Fruit fly (Drosophila melanogaster) whole organism: ENCODE data around the gene CG7810.

ENCODE experiments used
- CG8478 ChIP-seq: fragments of >200 bp; optimal IDR thresholded peaks from 2 replicates; lab custom pipeline; 2018; ENCODE audit warnings: inconsistent platforms
- Dll ChIP-seq: fragments of >200 bp; optimal IDR thresholded peaks from 2 replicates; lab custom pipeline; 2017
- EcR ChIP-seq, 2 experiments: fragments of >200 bp; optimal IDR thresholded peaks; 2 replicates each; lab custom pipeline; 2017; ENCODE audit warnings: missing biosample characterization in 2 of 2, missing genetic modification characterization in 2 of 2, missing genetic modification reagents in 2 of 2
- pan ChIP-seq: fragments of >200 bp; optimal IDR thresholded peaks from 2 replicates; lab custom pipeline; 2017
- psq ChIP-seq: fragments of >200 bp; optimal IDR thresholded peaks from 2 replicates; lab custom pipeline; 2017
- usp ChIP-seq: fragments of >200 bp; optimal IDR thresholded peaks from 2 replicates; lab custom pipeline; 2017; ENCODE audit warnings: missing biosample characterization, missing genetic modification characterization, mixed read lengths

Gene CG7810

DNA sequence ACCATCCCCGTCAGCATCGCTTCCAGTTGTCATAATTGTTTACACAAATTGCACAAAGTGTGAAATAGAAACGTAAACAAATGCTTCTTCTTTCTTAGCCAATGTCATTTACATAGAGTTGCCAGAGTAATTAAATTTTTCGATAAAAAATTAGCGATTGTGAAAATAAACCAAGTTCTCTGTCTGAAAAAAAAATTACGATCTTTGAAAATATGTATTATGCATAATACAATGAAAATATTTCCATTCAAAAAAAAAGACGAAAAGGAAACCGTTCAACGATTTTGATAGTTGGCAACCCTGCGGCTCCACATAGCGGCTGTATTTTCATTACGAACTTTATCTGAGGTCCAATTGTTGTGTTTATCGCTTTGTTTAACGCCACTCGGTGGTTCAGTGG, at the start of gene CG7810, which contains the start of gene CG7806:
TSS of gene CG7810 (minus strand) at position 105 of the 400 bp plus-strand sequence.
TSS of gene CG7806 (plus strand) at position 309 of the 400 bp plus-strand sequence.
- TF ChIP-seq EcR (GFP tag; optimal IDR thresholded peaks at IDR 0.05; lab: Kevin White, UChicago) (no peak), CG8478 (lab: Kevin White, UChicago) (no peak), Dll (lab: Kevin White, UChicago) (no peak), pan (lab: Kevin White, UChicago) (no peak), psq (no peak), usp (GFP tag; lab: Kevin White, UChicago) (no peak)

DNA sequence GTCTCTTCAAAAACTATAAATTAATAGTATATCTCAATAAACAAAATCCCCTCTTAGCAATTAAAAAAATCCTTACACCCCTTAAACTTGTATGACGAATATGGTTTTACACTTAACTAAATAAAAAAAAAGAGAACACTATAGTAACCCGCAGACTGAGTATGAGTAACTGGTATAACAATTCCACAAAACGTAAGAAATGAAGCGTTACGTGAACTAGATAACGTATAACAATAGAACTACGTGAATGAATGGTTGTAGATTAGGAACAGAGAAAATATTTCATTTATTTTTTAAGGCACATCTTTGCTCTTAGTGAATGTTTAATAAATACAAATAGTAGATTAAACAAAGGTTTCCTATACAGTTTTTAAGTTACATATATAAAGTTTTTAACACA, 44.4 kb upstream of the CG7810 start:
- TF ChIP-seq psq: no peak
- no peak for TF ChIP-seq pan (lab: Kevin White, UChicago)
- no peak for TF ChIP-seq usp (GFP tag; lab: Kevin White, UChicago)
- TF ChIP-seq CG8478 (lab: Kevin White, UChicago): no peak
- TF ChIP-seq Dll (lab: Kevin White, UChicago): no peak
- no peak for TF ChIP-seq EcR (GFP tag; optimal IDR thresholded peaks at IDR 0.05; lab: Kevin White, UChicago)

DNA sequence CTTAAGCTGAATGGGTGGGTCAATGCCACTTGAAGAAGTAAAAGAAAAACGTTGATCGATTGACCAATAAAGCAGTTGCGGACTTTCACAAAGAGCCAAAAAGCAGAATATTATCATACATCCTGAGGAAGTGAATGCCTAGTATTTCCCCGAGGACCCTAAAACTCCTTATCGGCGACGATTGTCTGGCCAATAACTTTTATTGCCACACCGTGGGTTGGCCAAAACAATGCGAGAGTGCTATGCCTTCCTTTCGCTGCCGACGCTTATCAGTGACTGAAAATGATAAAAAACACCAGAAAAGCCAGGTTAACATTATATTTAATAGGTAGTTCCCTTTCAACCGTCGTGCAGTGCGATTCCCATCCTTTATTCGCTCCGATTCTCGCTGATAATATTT, 40.9 kb upstream of the CG7810 start, which contains the start of gene Mur29B:
TSS of gene Mur29B (plus strand) at position 324 of the 400 bp plus-strand sequence.
- TF ChIP-seq EcR (GFP tag; optimal IDR thresholded peaks at IDR 0.05; lab: Kevin White, UChicago) (no peak), psq (no peak), CG8478 (lab: Kevin White, UChicago) (no peak), Dll (lab: Kevin White, UChicago) (no peak), usp (GFP tag; lab: Kevin White, UChicago) (no peak), pan (lab: Kevin White, UChicago) (no peak)

DNA sequence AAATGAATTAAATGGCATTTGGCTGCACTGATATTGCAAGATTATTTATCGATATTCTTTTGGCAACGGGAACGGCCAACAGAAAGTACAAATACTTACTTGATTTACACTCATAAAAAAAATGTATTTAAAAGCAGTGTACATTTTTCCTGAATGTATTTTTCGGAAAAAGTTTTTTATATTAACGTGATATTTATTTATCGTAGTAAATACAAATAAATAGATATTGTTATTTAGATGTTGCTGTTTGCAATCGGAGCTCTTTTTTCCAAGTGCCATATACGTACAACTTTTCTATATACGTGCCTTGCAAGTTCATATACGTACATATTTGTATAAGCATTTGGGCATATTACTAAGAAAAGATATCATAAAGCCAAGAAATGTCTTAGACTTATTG, 40.3 kb upstream of the CG7810 start:
- TF ChIP-seq pan (lab: Kevin White, UChicago) (no peak), CG8478 (lab: Kevin White, UChicago) (no peak), Dll (lab: Kevin White, UChicago) (no peak), usp (GFP tag; lab: Kevin White, UChicago) (no peak), EcR (GFP tag; optimal IDR thresholded peaks at IDR 0.05; lab: Kevin White, UChicago) (no peak), psq (no peak)

DNA sequence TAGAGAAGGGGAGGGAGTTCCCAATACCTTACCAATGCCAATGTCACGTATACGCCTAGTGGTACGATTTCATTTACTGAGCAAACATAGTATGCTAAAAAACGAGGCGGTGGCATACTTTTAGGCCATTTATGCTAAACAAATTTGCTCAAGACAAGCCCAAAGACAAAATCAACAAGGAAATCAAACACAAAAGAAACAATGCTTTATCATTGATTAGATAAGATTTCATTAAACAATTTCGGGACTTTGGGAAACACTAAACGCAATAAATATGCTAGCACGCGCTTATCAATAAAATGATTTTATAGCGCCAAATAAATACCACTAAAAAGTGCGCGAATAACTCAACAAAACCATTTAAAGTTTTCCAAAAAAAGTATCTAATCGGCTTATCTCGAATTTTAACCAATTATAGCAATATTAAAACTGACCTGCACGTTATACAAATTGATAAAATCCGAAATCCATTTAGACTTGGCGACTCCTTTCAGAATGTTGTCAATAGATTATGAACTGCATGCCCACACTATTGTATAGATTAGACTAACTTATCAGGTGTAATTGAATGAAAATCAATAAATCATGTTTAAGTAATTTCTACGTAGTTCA, 39.7 kb upstream of the CG7810 start:
- TF ChIP-seq pan (lab: Kevin White, UChicago) (no peak), usp (GFP tag; lab: Kevin White, UChicago) (no peak), psq (no peak), Dll (lab: Kevin White, UChicago) (no peak), CG8478 (lab: Kevin White, UChicago) (no peak), EcR (GFP tag; optimal IDR thresholded peaks at IDR 0.05; lab: Kevin White, UChicago) (no peak)

DNA sequence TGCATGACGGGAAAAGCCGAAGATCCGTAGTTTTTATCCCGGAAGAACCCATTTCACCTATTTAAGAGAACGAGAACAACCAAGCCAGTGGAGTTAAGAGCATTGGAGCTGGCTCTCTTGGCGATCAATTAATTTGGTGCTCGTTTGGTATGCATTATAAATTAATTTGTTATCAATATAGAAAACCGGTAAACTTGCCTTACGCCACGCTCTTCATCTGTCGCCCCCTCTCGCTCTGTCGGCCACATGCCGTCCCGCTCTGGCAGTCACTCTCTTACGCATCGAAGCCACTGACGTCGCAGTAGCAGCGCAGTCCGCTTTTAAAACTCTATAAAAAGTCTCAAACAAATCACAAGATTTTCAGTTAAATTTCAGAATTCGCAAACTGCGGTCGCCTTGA, 35.3 kb upstream of the CG7810 start, which contains the start of gene CG7778:
TSS of gene CG7778 (plus strand) at position 361 of the 400 bp plus-strand sequence.
- no peak for TF ChIP-seq EcR (GFP tag; optimal IDR thresholded peaks at IDR 0.05; lab: Kevin White, UChicago)
- TF ChIP-seq pan (lab: Kevin White, UChicago): no peak
- TF ChIP-seq CG8478 (lab: Kevin White, UChicago): no peak
- TF ChIP-seq Dll (lab: Kevin White, UChicago): no peak
- no peak for TF ChIP-seq psq
- TF ChIP-seq usp (GFP tag; lab: Kevin White, UChicago): no peak

DNA sequence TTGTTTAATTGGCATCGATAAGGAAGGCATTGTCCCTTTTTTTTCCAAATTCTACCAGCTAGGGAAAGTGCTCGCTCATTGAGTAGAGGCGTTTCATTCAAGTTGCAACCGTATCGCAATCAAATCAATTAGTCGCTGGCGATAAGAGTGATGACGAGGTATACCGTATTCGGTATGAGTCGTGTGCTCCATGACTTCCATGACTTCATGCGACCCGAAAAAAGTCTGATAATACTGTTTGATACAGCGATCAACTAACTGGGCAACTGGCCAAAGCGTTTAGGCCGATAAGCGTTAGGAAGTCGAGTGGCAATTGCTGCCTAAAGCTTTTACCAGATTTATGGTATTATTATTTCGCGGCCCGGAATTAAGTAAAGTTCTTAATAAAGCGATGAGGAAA, 33.5 kb upstream of the CG7810 start:
- TF ChIP-seq CG8478 (lab: Kevin White, UChicago) (no peak), EcR (GFP tag; optimal IDR thresholded peaks at IDR 0.05; lab: Kevin White, UChicago) (no peak), psq (no peak), Dll (lab: Kevin White, UChicago) (no peak), pan (lab: Kevin White, UChicago) (no peak), usp (GFP tag; lab: Kevin White, UChicago) (no peak)

DNA sequence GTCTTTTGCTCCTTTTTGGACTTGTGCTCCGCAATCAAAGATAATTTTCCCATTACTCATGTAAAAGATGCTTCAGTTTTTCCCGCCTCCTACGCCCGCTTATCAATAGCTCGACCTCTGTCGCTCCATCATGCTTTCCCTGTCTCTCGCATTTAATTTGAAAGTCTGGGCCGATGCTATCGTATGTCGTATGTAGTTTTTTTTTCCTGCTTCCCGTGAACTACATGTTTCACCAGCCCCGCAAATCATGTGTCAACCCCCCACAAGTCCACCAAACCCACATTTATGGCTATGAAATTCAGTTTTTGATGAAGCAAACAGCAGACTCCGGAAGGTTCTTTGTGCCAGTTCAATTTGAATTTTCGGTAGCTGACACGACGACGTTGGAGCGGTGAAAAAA, 31.4 kb upstream of the CG7810 start, which contains the start of gene CG14273:
TSS of gene CG14273 (plus strand) at position 301 of the 400 bp plus-strand sequence.
- TF ChIP-seq Dll (lab: Kevin White, UChicago) (no peak), pan (lab: Kevin White, UChicago) (no peak), EcR (GFP tag; optimal IDR thresholded peaks at IDR 0.05; lab: Kevin White, UChicago) (no peak), CG8478 (lab: Kevin White, UChicago) (no peak), usp (GFP tag; lab: Kevin White, UChicago) (no peak), psq (no peak)

DNA sequence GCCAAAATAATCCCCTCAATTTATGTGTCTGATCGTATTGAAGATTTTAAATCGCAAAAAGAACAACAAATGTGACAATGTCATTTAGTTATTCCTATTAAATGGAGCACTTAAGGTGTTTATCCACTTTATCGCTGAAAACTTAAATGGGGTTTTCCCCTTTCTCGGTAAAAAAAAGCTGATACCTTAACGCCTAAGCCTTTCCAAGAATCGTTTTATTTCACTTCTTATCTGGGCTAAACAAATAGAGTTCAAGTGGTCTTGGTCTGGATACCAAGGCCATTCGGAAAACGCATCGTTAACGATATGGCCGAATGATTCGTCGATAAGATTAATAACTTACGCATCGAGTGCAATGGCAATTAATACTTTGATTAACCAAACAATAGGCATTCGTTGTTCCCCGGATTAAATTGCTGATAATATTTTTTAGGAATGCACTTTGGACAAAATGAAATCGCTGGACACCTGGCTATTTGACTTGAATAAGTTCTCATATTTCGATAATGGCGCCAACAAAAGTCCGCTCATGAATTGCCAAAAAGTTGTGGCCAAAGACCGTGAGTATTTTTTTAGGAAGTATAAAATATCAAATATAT, 28.9 kb upstream of the CG7810 start:
- no peak for TF ChIP-seq EcR (GFP tag; optimal IDR thresholded peaks at IDR 0.05; lab: Kevin White, UChicago)
- TF ChIP-seq psq: no peak
- TF ChIP-seq Dll (lab: Kevin White, UChicago): no peak
- TF ChIP-seq usp (GFP tag; lab: Kevin White, UChicago): no peak
- no peak for TF ChIP-seq pan (lab: Kevin White, UChicago)
- TF ChIP-seq CG8478 (lab: Kevin White, UChicago): no peak

DNA sequence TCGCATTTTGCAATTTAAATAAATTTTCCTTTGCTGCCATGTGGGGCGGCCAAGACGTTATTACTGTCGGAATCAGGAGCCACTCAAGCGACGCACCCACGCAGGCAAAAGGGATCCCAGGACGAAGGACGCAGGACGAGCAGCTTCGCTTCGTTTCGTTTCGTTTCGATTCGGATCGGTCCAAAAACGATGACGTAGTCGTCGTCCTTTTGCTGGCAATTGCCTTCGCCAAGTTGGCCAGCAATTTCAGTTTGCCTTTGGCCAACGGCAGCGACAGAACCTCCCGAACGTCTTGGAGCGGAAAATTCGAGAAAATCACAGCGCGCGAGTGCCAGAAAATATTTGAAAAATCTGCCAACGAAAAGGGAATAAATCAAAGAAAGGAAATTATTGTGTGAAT, 27.0 kb upstream of the CG7810 start, which contains the start of gene witty:
TSS of gene witty (plus strand) at position 249 of the 400 bp plus-strand sequence.
- TF ChIP-seq EcR (GFP tag; optimal IDR thresholded peaks at IDR 0.05; lab: Kevin White, UChicago) (no peak), pan (lab: Kevin White, UChicago) (no peak), psq (no peak), CG8478 (lab: Kevin White, UChicago) (no peak), Dll (lab: Kevin White, UChicago) (no peak), usp (GFP tag; lab: Kevin White, UChicago) (no peak)

DNA sequence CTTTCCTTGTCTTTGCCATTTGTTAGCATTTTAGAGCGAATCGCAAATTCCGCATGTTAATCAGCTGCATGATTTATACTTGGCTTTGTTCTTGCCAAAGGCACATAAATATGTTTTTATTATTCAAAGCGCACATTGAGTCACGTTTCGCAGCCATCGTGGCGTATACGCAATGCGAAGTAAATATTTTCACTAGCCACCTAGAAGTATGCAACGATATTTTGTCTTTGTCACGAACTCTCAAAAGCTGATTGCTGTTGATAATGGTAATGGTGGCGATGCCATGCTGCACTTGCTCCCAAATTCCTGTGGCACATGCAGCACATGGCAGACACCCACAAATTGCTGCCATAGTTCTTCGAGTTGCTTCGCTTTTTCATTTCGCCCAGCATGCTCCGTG, 23.7 kb upstream of the CG7810 start:
- TF ChIP-seq Dll (lab: Kevin White, UChicago) (no peak), psq (no peak), EcR (GFP tag; optimal IDR thresholded peaks at IDR 0.05; lab: Kevin White, UChicago) (no peak)
